Worm (Caenorhabditis elegans): ENCODE results near the gene sir-2.1.
A peak's percentile ranks its signal among the peaks of the same experiment; 100 is the strongest.
"Not testable (repeated sequence)": the region's sequence is repeated elsewhere in the genome, so short reads cannot be mapped to it uniquely, and the experiment has no call there.

sir-2.1 gene

ce11 chrIV:10323368-10323767, 42.7 kb downstream of the sir-2.1 start (continued):
- TF ChIP-seq attf-6 (GFP tag; IDR thresholded peaks at IDR 0.05): 0 out of 2 replicates have a peak, but pooled peaks have one; percentile 27

ce11 chrIV:10322650-10323049, 43.4 kb downstream of the sir-2.1 start, which contains the start of gene R09E10.1:
Gene R09E10.1 (minus strand): TSS chrIV:10322750.
- not testable (repeated sequence) for TF ChIP-seq sea-2 (GFP tag; IDR thresholded peaks at IDR 0.05); nhr-90 (tag; optimal IDR thresholded peaks at IDR 0.05); aptf-2 (GFP tag; conservative IDR thresholded peaks at IDR 0.05)

ce11 chrIV:10318199-10318598, 47.8 kb downstream of the sir-2.1 start, which contains the start of gene R09E10.2:
Gene R09E10.2 (minus strand): TSS chrIV:10318299.
- no peak for TF ChIP-seq F22D6.2 (tag; optimal IDR thresholded peaks at IDR 0.05)
- no peak for TF ChIP-seq sptf-2 (GFP tag; optimal IDR thresholded peaks at IDR 0.05)
- no peak for TF ChIP-seq C17E4.6 (GFP tag; IDR thresholded peaks at IDR 0.05)
- TF ChIP-seq snpc-4 (GFP tag; optimal IDR thresholded peaks at IDR 0.05): no peak
- TF ChIP-seq snpc-4 (tag; optimal IDR thresholded peaks at IDR 0.05): no peak
- TF ChIP-seq ztf-25 (GFP tag; IDR thresholded peaks at IDR 0.05): no peak
- TF ChIP-seq pha-4 (tag; optimal IDR thresholded peaks at IDR 0.05): no peak

ce11 chrIV:10313565-10313964, 52.5 kb downstream of the sir-2.1 start, which contains the start of gene acs-18:
Gene acs-18 (minus strand): TSS chrIV:10313665.
- TF ChIP-seq madf-3 (GFP tag; IDR thresholded peaks at IDR 0.05) (no peak), F55B11.4 (tag; optimal IDR thresholded peaks at IDR 0.05; ENCODE audit: borderline replicate concordance, insufficient read depth) (no peak)
